Worm (Caenorhabditis elegans) whole organism, young adult: Measurements from ENCODE around the gene str-140.

Source experiments
- B0336.3 ChIP-seq: fragments of 200-800 bp; sonication (Bioruptor generic); IDR thresholded peaks from 2 replicates; pipeline ENCODE4 v1.3.6; 2022; ENCODE audit warnings: missing genetic modification characterization, missing compliant biosample characterization
- D2030.7 ChIP-seq: fragments of 200-800 bp; sonication (Bioruptor generic); IDR thresholded peaks from 2 replicates; pipeline ENCODE4 v1.3.6; 2022; ENCODE audit warnings: missing genetic modification reagents, missing genetic modification characterization, missing compliant biosample characterization
- F23B12.7 ChIP-seq: sonication (generic microtip); optimal IDR thresholded peaks from 2 replicates; lab custom pipeline; 2017; ENCODE audit warnings: missing genetic modification characterization, mild to moderate bottlenecking, missing compliant biosample characterization, antibody characterized with exemption, moderate library complexity; ENCODE audit not compliant: insufficient read depth
- F33H1.4 ChIP-seq: fragments of 200-800 bp; sonication (Bioruptor generic); IDR thresholded peaks from 2 replicates; pipeline ENCODE4 v1.3.6; 2022; ENCODE audit warnings: missing genetic modification reagents, missing genetic modification characterization, missing compliant biosample characterization
- F39B2.1 ChIP-seq: fragments of 200-800 bp; sonication (Bioruptor generic); IDR thresholded peaks from 2 replicates; pipeline ENCODE4 v1.3.6; 2022; ENCODE audit warnings: missing genetic modification reagents, missing genetic modification characterization, missing compliant biosample characterization
- F49E8.2 ChIP-seq: sonication (generic microtip); optimal IDR thresholded peaks from 3 replicates; lab custom pipeline; 2017; ENCODE audit warnings: missing genetic modification characterization, mild to moderate bottlenecking, missing compliant biosample characterization, antibody characterized with exemption, moderate library complexity; ENCODE audit not compliant: insufficient read depth
- F57A8.1 ChIP-seq: fragments of 200-800 bp; sonication (Bioruptor generic); optimal IDR thresholded peaks from 2 replicates; lab custom pipeline; 2018; ENCODE audit warnings: mild to moderate bottlenecking, missing genetic modification characterization, moderate library complexity, missing compliant biosample characterization
- Y53G8AR.9 ChIP-seq: fragments of 200-800 bp; sonication (Bioruptor generic); conservative IDR thresholded peaks from 2 replicates; pipeline ENCODE4 v1.3.6; 2022; ENCODE audit warnings: missing genetic modification reagents, missing genetic modification characterization, missing compliant biosample characterization
- Y56A3A.18 ChIP-seq: fragments of 200-800 bp; sonication (Bioruptor generic); IDR thresholded peaks from 2 replicates; pipeline ENCODE4 v1.3.6; 2022; ENCODE audit warnings: missing genetic modification reagents, missing genetic modification characterization, missing compliant biosample characterization
- Y95B8A.8 ChIP-seq: fragments of 200-800 bp; sonication (Bioruptor generic); IDR thresholded peaks from 2 replicates; pipeline ENCODE4 v1.3.6; 2022; ENCODE audit warnings: missing genetic modification reagents, missing genetic modification characterization, missing compliant biosample characterization
- attf-5 ChIP-seq: fragments of 200-800 bp; sonication (Bioruptor generic); optimal IDR thresholded peaks from 2 replicates; lab custom pipeline; 2018; ENCODE audit warnings: mild to moderate bottlenecking, missing genetic modification characterization, missing compliant biosample characterization
- attf-6 ChIP-seq: fragments of 200-800 bp; sonication (Bioruptor generic); IDR thresholded peaks from 2 replicates; pipeline ENCODE4 v1.3.6; 2022; ENCODE audit warnings: missing genetic modification reagents, missing genetic modification characterization, missing compliant biosample characterization
- cebp-1 ChIP-seq, 2 experiments: fragments of 200-800 bp in 1 of 2; sonication (Bioruptor generic) in 1 of 2; sonication (generic microtip) in 1 of 2; IDR thresholded peaks in 1 of 2; optimal IDR thresholded peaks in 1 of 2; 2 replicates each; pipeline versions ENCODE4 v1.3.6 to Lab custom; 2017 to 2022; ENCODE audit warnings: missing compliant biosample characterization in 2 of 2, missing genetic modification characterization in 2 of 2, mild to moderate bottlenecking in 1 of 2, missing genetic modification reagents in 1 of 2, moderate library complexity in 1 of 2
- chd-7 ChIP-seq: sonication (generic microtip); optimal IDR thresholded peaks from 2 replicates; lab custom pipeline; 2016; ENCODE audit warnings: mild to moderate bottlenecking, missing genetic modification characterization, moderate library complexity, missing compliant biosample characterization
- dpl-1 ChIP-seq: fragments of 150-350 bp; optimal IDR thresholded peaks from 2 replicates; lab custom pipeline; 2014; ENCODE audit warnings: missing biosample characterization, missing genetic modification reagents, missing genetic modification characterization
- efl-1 ChIP-seq: fragments of 150-350 bp; optimal IDR thresholded peaks from 2 replicates; lab custom pipeline; 2014; ENCODE audit warnings: missing biosample characterization, missing genetic modification reagents, missing genetic modification characterization
- egl-44 ChIP-seq: fragments of 200-800 bp; sonication (Bioruptor generic); IDR thresholded peaks from 2 replicates; pipeline ENCODE4 v1.3.6; 2022; ENCODE audit warnings: missing genetic modification reagents, missing genetic modification characterization, missing compliant biosample characterization
- ekl-4 ChIP-seq: fragments of 200-800 bp; sonication (Bioruptor generic); IDR thresholded peaks from 2 replicates; pipeline ENCODE4 v1.3.6; 2022; ENCODE audit warnings: missing genetic modification reagents, missing genetic modification characterization, missing compliant biosample characterization
- hmg-20 ChIP-seq: fragments of 200-800 bp; sonication (Bioruptor generic); IDR thresholded peaks from 2 replicates; pipeline ENCODE4 v1.3.6; 2022; ENCODE audit warnings: missing genetic modification reagents, missing genetic modification characterization, missing compliant biosample characterization
- hsf-1 ChIP-seq: fragments of 200-800 bp; sonication (Bioruptor generic); IDR thresholded peaks from 2 replicates; pipeline ENCODE4 v1.3.6; 2022; ENCODE audit warnings: missing genetic modification reagents, missing genetic modification characterization, missing compliant biosample characterization
- lin-35 ChIP-seq, 3 experiments: fragments of 150-350 bp in 2 of 3; sonication (generic microtip) in 1 of 3; optimal IDR thresholded peaks; 2 replicates each; lab custom pipeline; 2014 to 2018; ENCODE audit warnings: missing biosample characterization in 3 of 3, missing genetic modification characterization in 3 of 3, missing genetic modification reagents in 3 of 3
- lin-54 ChIP-seq: fragments of 200-800 bp; sonication (Bioruptor generic); optimal IDR thresholded peaks from 2 replicates; lab custom pipeline; 2018; ENCODE audit warnings: mild to moderate bottlenecking, missing genetic modification characterization, missing compliant biosample characterization
- lsl-1 ChIP-seq: fragments of 200-800 bp; sonication (Bioruptor generic); optimal IDR thresholded peaks from 2 replicates; lab custom pipeline; 2018; ENCODE audit warnings: mild to moderate bottlenecking, missing genetic modification characterization, moderate library complexity, missing compliant biosample characterization
- madf-3 ChIP-seq: fragments of 200-800 bp; sonication (Bioruptor generic); IDR thresholded peaks from 2 replicates; pipeline ENCODE4 v1.3.6; 2022; ENCODE audit warnings: missing genetic modification reagents, missing genetic modification characterization, missing compliant biosample characterization
- madf-6 ChIP-seq: fragments of 200-800 bp; sonication (Bioruptor generic); IDR thresholded peaks from 2 replicates; pipeline ENCODE4 v1.3.6; 2022; ENCODE audit warnings: missing genetic modification reagents, missing genetic modification characterization, missing compliant biosample characterization
- mcd-1 ChIP-seq: fragments of 200-800 bp; sonication (Bioruptor generic); IDR thresholded peaks from 2 replicates; pipeline ENCODE4 v1.3.6; 2022; ENCODE audit warnings: missing genetic modification reagents, missing genetic modification characterization, missing compliant biosample characterization
- nhr-120 ChIP-seq: fragments of 200-800 bp; sonication (Bioruptor generic); IDR thresholded peaks from 2 replicates; pipeline ENCODE4 v1.3.6; 2022; ENCODE audit warnings: missing genetic modification characterization, missing compliant biosample characterization
- nhr-80 ChIP-seq: sonication (generic microtip); optimal IDR thresholded peaks from 2 replicates; lab custom pipeline; 2016; ENCODE audit warnings: missing genetic modification characterization, missing compliant biosample characterization
- repo-1 ChIP-seq: sonication (generic microtip); optimal IDR thresholded peaks from 2 replicates; lab custom pipeline; 2017; ENCODE audit warnings: mild to moderate bottlenecking, missing genetic modification characterization, missing compliant biosample characterization
- sdz-38 ChIP-seq: sonication (generic microtip); optimal IDR thresholded peaks from 2 replicates; lab custom pipeline; 2016; ENCODE audit warnings: missing genotype, missing genetic modification characterization, missing compliant biosample characterization
- snpc-1.1 ChIP-seq: sonication (generic microtip); optimal IDR thresholded peaks from 2 replicates; lab custom pipeline; 2017; ENCODE audit warnings: missing genetic modification characterization, mild to moderate bottlenecking, missing compliant biosample characterization, antibody characterized with exemption, moderate library complexity, missing genotype, missing genetic modification reagents; ENCODE audit not compliant: insufficient read depth
- snpc-4 ChIP-seq, 5 experiments: fragments of 150-350 bp in 1 of 5; sonication (generic microtip) in 4 of 5; optimal IDR thresholded peaks; 2 replicates each; lab custom pipeline; 2014 to 2018; ENCODE audit warnings: missing genetic modification characterization in 5 of 5, missing biosample characterization in 3 of 5, antibody characterized with exemption in 2 of 5, mild to moderate bottlenecking in 2 of 5, missing compliant biosample characterization in 2 of 5, missing genotype in 2 of 5, moderate library complexity in 2 of 5, missing genetic modification reagents in 1 of 5
- tbp1 ChIP-seq: fragments of 200-800 bp; sonication (Bioruptor generic); optimal IDR thresholded peaks from 2 replicates; lab custom pipeline; 2018; ENCODE audit warnings: mild to moderate bottlenecking, missing genetic modification characterization, missing compliant biosample characterization
- tlf-1 ChIP-seq: fragments of 200-800 bp; sonication (Bioruptor generic); optimal IDR thresholded peaks from 2 replicates; lab custom pipeline; 2018; ENCODE audit warnings: mild to moderate bottlenecking, missing genetic modification characterization, missing compliant biosample characterization
- xnd-1 ChIP-seq: sonication (generic microtip); optimal IDR thresholded peaks from 2 replicates; lab custom pipeline; 2016; ENCODE audit warnings: missing genotype, missing genetic modification reagents, missing genetic modification characterization, missing compliant biosample characterization

str-140 gene

ce11 chrV:8031121-8031520, 36.6 kb downstream of the str-140 start, which contains the start of gene vars-1:
TSS of gene vars-1 (plus strand) at chrV:8031411.
- TF ChIP-seq tlf-1 (GFP tag; lab: Kevin White, UChicago) (peak; percentile 51), hsf-1 (peak; percentile 82), snpc-4 (GFP tag; optimal IDR thresholded peaks at IDR 0.05; lab: Kevin White, UChicago) (no peak), snpc-4 (tag; optimal IDR thresholded peaks at IDR 0.05; lab: Kevin White, UChicago) (peak in 2 of 4 experiments; percentile 11 to 50), efl-1 (GFP tag; lab: Kevin White, UChicago) (peak; percentile 69), cebp-1 (GFP tag; IDR thresholded peaks at IDR 0.05; lab: Robert Waterston, UW) (no peak), cebp-1 (tag; optimal IDR thresholded peaks at IDR 0.05; lab: Kevin White, UChicago) (peak; percentile 42), nhr-80 (no peak), madf-3 (0 out of 2 replicates have a peak, but pooled peaks have one; percentile 3), F49E8.2 (tag; lab: Kevin White, UChicago) (peak; percentile 77), F39B2.1 (GFP tag; lab: Robert Waterston, UW) (no peak), D2030.7 (GFP tag; lab: Robert Waterston, UW) (0 out of 2 replicates have a peak, but pooled peaks have one; percentile 28), F23B12.7 (tag; lab: Kevin White, UChicago) (peak; percentile 78), tbp1 (GFP tag; lab: Kevin White, UChicago) (peak; percentile 6), ekl-4 (0 out of 2 replicates have a peak, but pooled peaks have one; percentile 47), repo-1 (tag; lab: Kevin White, UChicago) (no peak), snpc-1.1 (tag; lab: Kevin White, UChicago) (peak; percentile 43), lsl-1 (GFP tag; lab: Kevin White, UChicago) (peak; percentile 53), chd-7 (no peak), F33H1.4 (GFP tag; lab: Robert Waterston, UW) (peak; percentile 35; the same call in 1 of the 2 replicates), lin-35 (GFP tag; optimal IDR thresholded peaks at IDR 0.05; lab: Kevin White, UChicago) (peak in 2 of 3 experiments; percentile 18 to 77), dpl-1 (GFP tag; lab: Kevin White, UChicago) (peak; percentile 42), attf-5 (GFP tag; lab: Kevin White, UChicago) (no peak), nhr-120 (GFP tag; lab: Robert Waterston, UW) (no peak), lin-54 (GFP tag; lab: Kevin White, UChicago) (peak; percentile 88), xnd-1 (tag; lab: Kevin White, UChicago) (peak; percentile 46), mcd-1 (GFP tag; lab: Robert Waterston, UW) (peak; percentile 90), F57A8.1 (GFP tag; lab: Kevin White, UChicago) (no peak), Y95B8A.8 (GFP tag; lab: Robert Waterston, UW) (0 out of 2 replicates have a peak, but pooled peaks have one; percentile 16), egl-44 (GFP tag; lab: Robert Waterston, UW) (no peak), Y53G8AR.9 (no peak; the same call in 1 of the 2 replicates), Y56A3A.18 (GFP tag; lab: Robert Waterston, UW) (0 out of 2 replicates have a peak, but pooled peaks have one; percentile 26), sdz-38 (no peak), madf-6 (GFP tag; lab: Robert Waterston, UW) (peak; percentile 58), B0336.3 (GFP tag; lab: Robert Waterston, UW) (peak; percentile 55), hmg-20 (GFP tag; lab: Robert Waterston, UW) (no peak), attf-6 (GFP tag; lab: Robert Waterston, UW) (peak; percentile 56; the same call in 1 of the 2 replicates)
